Fruit fly (Drosophila melanogaster) whole organism, embryonic: ENCODE data around the gene CG43675.
A peak's percentile ranks its signal among the peaks of the same experiment; 100 is the strongest.

Experiments
- Asciz ChIP-seq: fragments of 200-800 bp; sonication (Bioruptor generic); optimal IDR thresholded peaks from 2 replicates; lab custom pipeline; 2017; ENCODE audit warnings: missing biosample characterization, mild to moderate bottlenecking, missing genetic modification characterization, missing genetic modification reagents
- CG10321 ChIP-seq: fragments of 200-800 bp; sonication (Bioruptor generic); IDR thresholded peaks from 2 replicates; pipeline ENCODE4 v1.3.6; 2022; ENCODE audit warnings: missing biosample characterization, missing genetic modification characterization
- CG11723 ChIP-seq: fragments of 200-800 bp; sonication (Bioruptor generic); optimal IDR thresholded peaks from 2 replicates; lab custom pipeline; 2017; ENCODE audit warnings: missing biosample characterization, mild to moderate bottlenecking, missing genetic modification characterization
- CG15601 ChIP-seq: fragments of 200-800 bp; sonication (Bioruptor generic); optimal IDR thresholded peaks from 3 replicates; lab custom pipeline; 2019; ENCODE audit warnings: missing biosample characterization, mild to moderate bottlenecking, missing genetic modification characterization, moderate library complexity
- CG15696 ChIP-seq: fragments of 200-800 bp; sonication (Bioruptor generic); optimal IDR thresholded peaks from 2 replicates; lab custom pipeline; 2019; ENCODE audit warnings: missing biosample characterization, mild to moderate bottlenecking, missing genetic modification characterization, moderate library complexity
- CG17186 ChIP-seq: fragments of 200-800 bp; sonication (Bioruptor generic); optimal IDR thresholded peaks from 3 replicates; lab custom pipeline; 2017; ENCODE audit warnings: missing biosample characterization, missing genetic modification reagents, missing genetic modification characterization
- CG17829 ChIP-seq: fragments of 200-800 bp; optimal IDR thresholded peaks from 2 replicates; lab custom pipeline; 2019; ENCODE audit warnings: missing biosample characterization, mild to moderate bottlenecking, missing genetic modification characterization, moderate library complexity
- CG18599 ChIP-seq: fragments of 200-800 bp; sonication (Bioruptor generic); optimal IDR thresholded peaks from 3 replicates; lab custom pipeline; 2017; ENCODE audit warnings: missing biosample characterization, missing genetic modification characterization, mild to moderate bottlenecking, moderate library complexity, missing genetic modification reagents
- CG2678 ChIP-seq: fragments of 200-800 bp; sonication (Bioruptor generic); optimal IDR thresholded peaks from 3 replicates; lab custom pipeline; 2019; ENCODE audit warnings: missing biosample characterization, mild to moderate bottlenecking, missing genetic modification characterization, moderate library complexity
- CG32532 ChIP-seq: fragments of 200-800 bp; sonication (Bioruptor generic); IDR thresholded peaks from 2 replicates; pipeline ENCODE4 v1.3.6; 2022; ENCODE audit warnings: missing biosample characterization, missing genetic modification characterization
- CG4404 ChIP-seq: fragments of 200-800 bp; sonication (Bioruptor generic); IDR thresholded peaks from 2 replicates; pipeline ENCODE4 v1.3.6; 2022; ENCODE audit warnings: missing biosample characterization, missing genetic modification characterization
- CG4707 ChIP-seq: fragments of 200-800 bp; sonication (Bioruptor generic); optimal IDR thresholded peaks from 2 replicates; lab custom pipeline; 2018; ENCODE audit warnings: missing biosample characterization, mild to moderate bottlenecking, missing genetic modification characterization, moderate library complexity
- CG5245 ChIP-seq: fragments of 200-800 bp; sonication (Bioruptor generic); optimal IDR thresholded peaks from 3 replicates; lab custom pipeline; 2016; ENCODE audit warnings: missing biosample characterization, missing genetic modification characterization
- CG6654 ChIP-seq: fragments of 200-800 bp; sonication (Bioruptor generic); optimal IDR thresholded peaks from 2 replicates; lab custom pipeline; 2017; ENCODE audit warnings: missing biosample characterization, mild to moderate bottlenecking, missing genetic modification characterization
- CG8281 ChIP-seq: fragments of 200-800 bp; sonication (Bioruptor generic); optimal IDR thresholded peaks from 2 replicates; lab custom pipeline; 2018; ENCODE audit warnings: missing biosample characterization, mild to moderate bottlenecking, missing genetic modification characterization, moderate library complexity
- CG8765 ChIP-seq: fragments of 200-800 bp; sonication (Bioruptor generic); IDR thresholded peaks from 2 replicates; pipeline ENCODE4 v1.3.6; 2022; ENCODE audit warnings: missing biosample characterization, missing genetic modification characterization
- CG9437 ChIP-seq: fragments of 200-800 bp; sonication (Bioruptor generic); optimal IDR thresholded peaks from 2 replicates; lab custom pipeline; 2018; ENCODE audit warnings: missing biosample characterization, mild to moderate bottlenecking, missing genetic modification characterization
- CG9727 ChIP-seq: fragments of 200-800 bp; sonication (Bioruptor generic); optimal IDR thresholded peaks from 3 replicates; lab custom pipeline; 2017; ENCODE audit warnings: missing biosample characterization, mild to moderate bottlenecking, missing genetic modification characterization
- CTCF ChIP-seq: fragments of 200-800 bp; sonication (Bioruptor generic); optimal IDR thresholded peaks from 2 replicates; lab custom pipeline; 2017; ENCODE audit warnings: missing biosample characterization, mild to moderate bottlenecking, missing genetic modification characterization, moderate library complexity
- D19B ChIP-seq: fragments of 200-800 bp; sonication (Bioruptor generic); optimal IDR thresholded peaks from 2 replicates; lab custom pipeline; 2017; ENCODE audit warnings: missing biosample characterization, mild to moderate bottlenecking, missing genetic modification characterization
- Drgx ChIP-seq: fragments of 200-800 bp; sonication (Bioruptor generic); IDR thresholded peaks from 2 replicates; pipeline ENCODE4 v1.3.6; 2022; ENCODE audit warnings: missing biosample characterization, missing genetic modification characterization
- Fer2 ChIP-seq: fragments of 200-800 bp; sonication (Bioruptor generic); optimal IDR thresholded peaks from 2 replicates; lab custom pipeline; 2018; ENCODE audit warnings: missing biosample characterization, mild to moderate bottlenecking, missing genetic modification characterization, moderate library complexity
- Hmr ChIP-seq: fragments of 200-800 bp; sonication (Bioruptor generic); optimal IDR thresholded peaks from 3 replicates; lab custom pipeline; 2017; ENCODE audit warnings: mild to moderate bottlenecking, missing biosample characterization, missing genetic modification reagents, missing genetic modification characterization
- Hr3 ChIP-seq: fragments of 200-800 bp; sonication (Bioruptor generic); optimal IDR thresholded peaks from 3 replicates; lab custom pipeline; 2016; ENCODE audit warnings: missing biosample characterization, missing genetic modification characterization
- Meics ChIP-seq: fragments of 200-800 bp; sonication (Bioruptor generic); optimal IDR thresholded peaks from 2 replicates; lab custom pipeline; 2017; ENCODE audit warnings: missing biosample characterization, mild to moderate bottlenecking, missing genetic modification characterization
- NC2α ChIP-seq: fragments of 200-800 bp; sonication (Bioruptor generic); optimal IDR thresholded peaks from 2 replicates; lab custom pipeline; 2016; ENCODE audit warnings: missing biosample characterization, missing genetic modification characterization
- Neu2 ChIP-seq: fragments of 200-800 bp; sonication (Bioruptor generic); optimal IDR thresholded peaks from 3 replicates; lab custom pipeline; 2016; ENCODE audit warnings: missing biosample characterization, missing genetic modification characterization, borderline replicate concordance
- NfI ChIP-seq: fragments of 200-800 bp; sonication (Bioruptor generic); optimal IDR thresholded peaks from 3 replicates; lab custom pipeline; 2018; ENCODE audit warnings: missing biosample characterization, mild to moderate bottlenecking, missing genetic modification characterization, moderate library complexity
- Oaz ChIP-seq: fragments of 200-800 bp; sonication (Bioruptor generic); IDR thresholded peaks from 2 replicates; pipeline ENCODE4 v1.3.6; 2022; ENCODE audit warnings: missing biosample characterization, missing genetic modification characterization
- Sry-β ChIP-seq: fragments of 200-800 bp; sonication (Bioruptor generic); optimal IDR thresholded peaks from 2 replicates; lab custom pipeline; 2018; ENCODE audit warnings: missing biosample characterization, mild to moderate bottlenecking, missing genetic modification characterization, moderate library complexity
- Vsx1 ChIP-seq: fragments of 200-800 bp; sonication (Bioruptor generic); optimal IDR thresholded peaks from 2 replicates; lab custom pipeline; 2017; ENCODE audit warnings: missing biosample characterization, mild to moderate bottlenecking, missing genetic modification characterization, missing genetic modification reagents
- aop ChIP-seq: fragments of 200-800 bp; sonication (Bioruptor generic); IDR thresholded peaks from 2 replicates; pipeline ENCODE4 v1.3.6; 2022; ENCODE audit warnings: missing biosample characterization, missing genetic modification characterization
- ato ChIP-seq: fragments of 200-800 bp; sonication (Bioruptor generic); IDR thresholded peaks from 2 replicates; pipeline ENCODE4 v1.3.6; 2022; ENCODE audit warnings: missing biosample characterization, missing genetic modification characterization; ENCODE audit not compliant: partially characterized antibody
- cwo ChIP-seq: fragments of 200-800 bp; sonication (Bioruptor generic); optimal IDR thresholded peaks from 3 replicates; lab custom pipeline; 2017; ENCODE audit warnings: missing biosample characterization, missing genetic modification characterization, mild to moderate bottlenecking, moderate library complexity, missing genetic modification reagents
- gfzf ChIP-seq: fragments of 200-800 bp; sonication (Bioruptor generic); optimal IDR thresholded peaks from 2 replicates; lab custom pipeline; 2016; ENCODE audit warnings: missing biosample characterization, mild to moderate bottlenecking, missing genetic modification characterization, moderate library complexity
- gt ChIP-seq: fragments of 200-800 bp; sonication (Bioruptor generic); IDR thresholded peaks from 2 replicates; pipeline ENCODE4 v1.3.6; 2022; ENCODE audit warnings: missing biosample characterization, missing genetic modification characterization
- hbn ChIP-seq: fragments of 200-800 bp; sonication (Bioruptor generic); IDR thresholded peaks from 2 replicates; pipeline ENCODE4 v1.3.6; 2022; ENCODE audit warnings: missing biosample characterization, missing genetic modification characterization; ENCODE audit not compliant: partially characterized antibody
- her ChIP-seq: fragments of 200-800 bp; sonication (Bioruptor generic); optimal IDR thresholded peaks from 2 replicates; lab custom pipeline; 2016; ENCODE audit warnings: missing biosample characterization, missing genetic modification characterization
- mirr ChIP-seq: fragments of 200-800 bp; sonication (Bioruptor generic); optimal IDR thresholded peaks from 3 replicates; lab custom pipeline; 2018; ENCODE audit warnings: missing biosample characterization, mild to moderate bottlenecking, missing genetic modification characterization
- nau ChIP-seq: fragments of 200-800 bp; sonication (Bioruptor generic); optimal IDR thresholded peaks from 3 replicates; lab custom pipeline; 2017; ENCODE audit warnings: missing biosample characterization, mild to moderate bottlenecking, missing genetic modification characterization, missing genetic modification reagents
- nerfin-1 ChIP-seq: fragments of 200-800 bp; sonication (Bioruptor generic); optimal IDR thresholded peaks from 3 replicates; lab custom pipeline; 2019; ENCODE audit warnings: missing biosample characterization, mild to moderate bottlenecking, missing genetic modification characterization, moderate library complexity
- nmo ChIP-seq: fragments of 200-800 bp; sonication (Bioruptor generic); optimal IDR thresholded peaks from 2 replicates; lab custom pipeline; 2018; ENCODE audit warnings: missing biosample characterization, mild to moderate bottlenecking, missing genetic modification characterization, moderate library complexity
- pnt ChIP-seq: fragments of 200-800 bp; sonication (Bioruptor generic); optimal IDR thresholded peaks from 3 replicates; lab custom pipeline; 2016; ENCODE audit warnings: missing biosample characterization, missing genetic modification characterization
- pum ChIP-seq: fragments of 200-800 bp; sonication (Bioruptor generic); optimal IDR thresholded peaks from 2 replicates; lab custom pipeline; 2016; ENCODE audit warnings: missing biosample characterization, missing genetic modification characterization
- sug ChIP-seq: fragments of 200-800 bp; optimal IDR thresholded peaks from 2 replicates; lab custom pipeline; 2019; ENCODE audit warnings: missing biosample characterization, mild to moderate bottlenecking, missing genetic modification characterization, moderate library complexity
- ttk ChIP-seq: fragments of 200-800 bp; sonication (Bioruptor generic); IDR thresholded peaks from 2 replicates; pipeline ENCODE4 v2.1.2; 2022; ENCODE audit warnings: missing biosample characterization, missing genetic modification characterization
- zen2 ChIP-seq: fragments of 200-800 bp; sonication (Bioruptor generic); IDR thresholded peaks from 3 replicates; pipeline ENCODE4 v1.3.6; 2022; ENCODE audit warnings: missing biosample characterization, missing genetic modification characterization; ENCODE audit not compliant: partially characterized antibody
- zfh2 ChIP-seq: fragments of 200-800 bp; sonication (Bioruptor generic); optimal IDR thresholded peaks from 2 replicates; lab custom pipeline; 2016; ENCODE audit warnings: missing biosample characterization, missing genetic modification characterization

The CG43675 gene

dm6 chr3R:9334592-9335518 lies 20.4 kb upstream of the CG43675 start, which contains the start of the genes Aduk and pasi2 (continued):
- TF ChIP-seq CG15696 (peak; percentile 9), Sry-β (GFP tag; lab: Kevin White, UChicago) (no peak), sug (tag; lab: Kevin White, UChicago) (peak; percentile 23), Asciz (GFP tag; lab: Kevin White, UChicago) (peak; percentile 13), nmo (peak; percentile 73), Hmr (GFP tag; lab: Kevin White, UChicago) (no peak), aop (GFP tag; lab: Robert Waterston, UW) (no peak), nau (GFP tag; lab: Kevin White, UChicago) (no peak), CG15601 (tag; lab: Kevin White, UChicago) (no peak), CG8765 (GFP tag; lab: Robert Waterston, UW) (no peak), her (GFP tag; lab: Kevin White, UChicago) (no peak), CG17186 (GFP tag; lab: Kevin White, UChicago) (peak; percentile 39), Drgx (no peak), pnt (GFP tag; lab: Kevin White, UChicago) (no peak), nerfin-1 (peak; percentile 99), CG11723 (GFP tag; lab: Kevin White, UChicago) (no peak), CG5245 (no peak), cwo (GFP tag; lab: Kevin White, UChicago) (no peak), CG17829 (peak; percentile 55), CG2678 (tag; lab: Kevin White, UChicago) (no peak), zfh2 (GFP tag; lab: Kevin White, UChicago) (peak; percentile 2), CG4404 (GFP tag; lab: Robert Waterston, UW) (no peak), CG32532 (GFP tag; lab: Robert Waterston, UW) (0 out of 2 replicates have a peak, but pooled peaks have one; percentile 29), ato (GFP tag; lab: Robert Waterston, UW) (peak; percentile 65), CG8281 (tag; lab: Kevin White, UChicago) (no peak), NfI (peak; percentile 12), mirr (GFP tag; lab: Kevin White, UChicago) (no peak), CTCF (GFP tag; lab: Kevin White, UChicago) (peak; percentile 30), CG10321 (GFP tag; lab: Robert Waterston, UW) (no peak), D19B (no peak), CG6654 (GFP tag; lab: Kevin White, UChicago) (no peak), CG18599 (no peak), hbn (GFP tag; lab: Robert Waterston, UW) (peak; percentile 54), NC2α (GFP tag; lab: Kevin White, UChicago) (no peak), zen2 (GFP tag; lab: Robert Waterston, UW) (no peak; the same call in 1 of the 3 replicates), CG9437 (GFP tag; lab: Kevin White, UChicago) (peak; percentile 45), gfzf (peak; percentile 28), Oaz (GFP tag; lab: Robert Waterston, UW) (no peak), ttk (no peak), Hr3 (GFP tag; lab: Kevin White, UChicago) (no peak), CG9727 (peak; percentile 31), Meics (GFP tag; lab: Kevin White, UChicago) (peak; percentile 16), Neu2 (GFP tag; lab: Kevin White, UChicago) (no peak), Vsx1 (GFP tag; lab: Kevin White, UChicago) (peak; percentile 84), CG4707 (no peak), pum (no peak), Fer2 (tag; lab: Kevin White, UChicago) (no peak), gt (no peak)
